Worm (Caenorhabditis elegans) whole organism, dauer: ENCODE measurements around the gene F41E6.15.

Source experiments
- unc-62 ChIP-seq: sonication (generic microtip); optimal IDR thresholded peaks from 2 replicates; lab custom pipeline; 2017; ENCODE audit warnings: missing biosample characterization, missing genetic modification reagents, missing genetic modification characterization

F41E6.15 gene

DNA sequence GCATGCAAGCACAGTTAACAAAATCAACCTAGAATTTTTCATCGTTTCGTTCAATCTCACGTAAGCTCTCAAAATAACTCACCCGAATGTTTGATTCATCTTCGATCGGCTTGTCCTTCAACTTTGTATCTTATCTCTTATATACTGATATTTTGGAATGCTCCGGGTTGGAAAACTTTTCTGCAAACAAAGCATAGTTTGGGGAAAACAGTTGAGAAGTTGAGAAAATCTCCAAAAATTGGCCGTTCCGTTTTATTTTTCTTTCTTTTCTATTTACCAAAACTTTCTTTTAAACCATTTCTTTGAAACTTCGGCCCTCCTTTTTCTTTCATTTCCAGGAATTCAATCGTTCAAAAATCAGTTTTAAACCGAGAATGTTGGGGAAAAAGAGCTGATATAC is at the start of gene F41E6.15:
F41E6.15 (minus strand) TSS at position 101 of the 400 bp plus-strand sequence.
- TF ChIP-seq unc-62 (GFP tag; lab: Kevin White, UChicago): no peak

DNA sequence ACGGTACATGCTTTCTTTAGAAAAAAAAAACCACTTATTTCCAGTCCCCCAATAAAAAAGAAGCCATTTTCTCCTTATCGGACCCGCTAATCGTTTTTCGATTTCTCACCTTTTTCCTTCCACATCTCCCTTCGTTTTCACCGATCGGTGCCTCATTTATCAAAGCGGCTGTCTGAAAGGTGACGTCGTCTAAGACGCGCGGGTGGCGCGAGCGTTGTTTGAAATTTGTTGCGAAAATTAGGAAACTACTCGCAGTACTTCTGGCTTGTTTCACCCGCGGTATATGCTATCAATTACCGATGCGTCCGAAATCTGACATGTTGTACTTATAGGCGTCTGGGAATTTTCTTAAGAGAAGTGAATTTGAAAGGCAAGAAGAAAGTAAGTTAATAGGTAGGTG is 49.6 kb upstream of the F41E6.15 start:
- TF ChIP-seq unc-62 (GFP tag; lab: Kevin White, UChicago): no peak

DNA sequence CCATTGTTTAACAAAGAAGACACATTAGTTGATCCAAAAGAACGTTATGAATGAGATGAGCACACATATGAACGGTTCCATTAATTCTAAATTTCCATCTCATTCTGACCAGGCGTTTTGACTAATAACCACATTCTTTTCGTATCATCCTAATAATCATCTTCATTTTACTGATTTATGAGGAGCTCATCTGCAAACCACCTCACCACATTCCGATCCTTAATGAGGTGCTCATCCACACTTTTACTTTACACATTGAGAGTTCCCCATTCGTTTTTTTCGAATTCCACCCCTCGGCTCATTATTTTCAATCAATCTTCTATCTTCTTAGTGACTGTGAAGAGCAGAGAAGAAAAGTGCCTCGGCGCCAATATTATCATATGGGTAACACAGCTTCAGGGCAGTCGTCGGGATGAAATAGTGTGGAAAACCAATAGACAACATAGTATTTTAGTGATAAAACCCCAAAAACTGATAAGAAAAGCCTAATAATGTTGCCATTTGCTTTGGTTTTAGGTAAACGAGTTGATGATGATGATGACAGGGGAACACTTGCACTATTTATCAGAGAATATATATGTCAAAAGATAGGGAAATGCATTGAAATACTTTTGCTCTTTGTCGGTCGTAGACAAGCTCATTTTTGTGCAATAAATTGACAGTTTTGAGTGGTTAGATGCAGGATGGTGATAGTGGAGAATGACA is 48.6 kb upstream of the F41E6.15 start:
- TF ChIP-seq unc-62 (GFP tag; lab: Kevin White, UChicago): no peak

DNA sequence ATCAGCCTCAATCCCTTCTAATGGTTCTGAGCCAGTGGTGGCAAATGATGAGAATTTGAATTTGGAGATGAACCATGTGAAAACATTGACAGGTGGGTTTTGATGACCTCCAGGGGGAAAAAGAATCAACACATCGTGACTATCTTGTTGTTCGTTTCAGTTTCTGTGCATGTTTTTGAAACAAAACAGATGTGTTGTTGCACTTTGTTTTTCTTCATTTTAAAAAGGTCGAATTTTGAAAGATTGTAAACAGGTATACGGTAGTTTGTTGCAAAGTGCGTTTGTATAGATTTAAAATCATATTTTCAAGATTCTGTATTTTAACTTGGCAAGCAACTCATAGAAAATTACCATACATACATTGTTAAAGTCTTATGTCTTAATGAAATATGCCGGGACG is 47.8 kb upstream of the F41E6.15 start:
- no peak for TF ChIP-seq unc-62 (GFP tag; lab: Kevin White, UChicago)

DNA sequence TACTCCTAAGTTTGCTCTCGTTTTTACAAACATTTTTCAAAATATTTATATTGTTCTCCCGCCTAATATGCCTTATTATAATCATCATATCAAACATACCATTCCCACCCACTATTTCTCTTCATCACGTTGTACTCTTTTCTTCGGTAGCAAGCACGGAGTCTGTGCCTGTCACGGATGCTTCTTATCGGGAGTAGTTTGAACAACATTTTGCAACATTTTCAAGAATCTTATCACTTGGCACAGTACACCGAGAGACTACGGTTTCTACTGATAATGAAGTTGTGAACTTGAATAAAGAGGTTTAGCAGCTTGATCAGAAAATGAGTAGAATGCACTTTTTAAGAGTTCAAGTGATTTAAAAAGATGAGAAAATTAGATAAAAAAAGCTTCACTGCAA is 45.7 kb upstream of the F41E6.15 start:
- TF ChIP-seq unc-62 (GFP tag; lab: Kevin White, UChicago): no peak

DNA sequence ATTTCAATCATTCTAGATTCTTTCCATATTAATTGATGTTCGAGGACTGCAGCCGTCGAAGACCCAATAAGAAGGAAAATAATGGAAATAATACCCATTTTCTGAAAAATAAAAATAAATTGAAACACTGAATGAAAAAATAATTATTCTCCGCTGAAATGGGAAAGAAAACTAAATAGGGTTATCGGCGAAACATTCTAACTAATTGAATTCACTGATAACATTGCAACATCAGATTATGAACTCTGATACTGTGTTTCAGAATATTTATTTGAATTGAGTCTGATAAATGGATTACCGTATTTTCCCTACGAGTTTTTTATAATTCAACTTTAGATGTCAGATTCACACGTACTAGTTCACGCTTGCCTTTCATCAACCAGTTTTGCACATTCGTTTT is 40.6 kb upstream of the F41E6.15 start, which contains the start of gene asp-13:
asp-13 (minus strand) TSS at position 101 of the 400 bp plus-strand sequence.
- TF ChIP-seq unc-62 (GFP tag; lab: Kevin White, UChicago): no peak

DNA sequence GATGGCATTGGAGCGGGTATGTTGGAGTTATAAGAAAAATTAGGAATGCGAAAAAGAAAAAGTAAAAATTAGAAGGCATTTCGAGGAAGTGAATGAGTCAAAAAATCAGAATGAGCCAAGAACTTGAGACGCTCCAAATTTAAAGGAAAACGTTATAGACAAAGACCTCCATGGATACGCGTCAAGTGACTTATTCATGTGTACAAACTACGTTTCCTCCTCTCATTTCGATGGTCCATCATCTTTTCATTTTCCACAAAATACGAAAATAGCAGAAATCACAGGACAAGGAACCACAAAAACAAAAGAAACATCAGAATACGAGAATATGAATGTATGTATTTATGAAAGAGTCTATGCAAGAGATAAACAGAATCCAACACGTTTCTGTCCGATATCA is 38.7 kb upstream of the F41E6.15 start, which contains the start of gene F28A12.3:
F28A12.3 (minus strand) TSS at position 101 of the 400 bp plus-strand sequence.
- TF ChIP-seq unc-62 (GFP tag; lab: Kevin White, UChicago): no peak

DNA sequence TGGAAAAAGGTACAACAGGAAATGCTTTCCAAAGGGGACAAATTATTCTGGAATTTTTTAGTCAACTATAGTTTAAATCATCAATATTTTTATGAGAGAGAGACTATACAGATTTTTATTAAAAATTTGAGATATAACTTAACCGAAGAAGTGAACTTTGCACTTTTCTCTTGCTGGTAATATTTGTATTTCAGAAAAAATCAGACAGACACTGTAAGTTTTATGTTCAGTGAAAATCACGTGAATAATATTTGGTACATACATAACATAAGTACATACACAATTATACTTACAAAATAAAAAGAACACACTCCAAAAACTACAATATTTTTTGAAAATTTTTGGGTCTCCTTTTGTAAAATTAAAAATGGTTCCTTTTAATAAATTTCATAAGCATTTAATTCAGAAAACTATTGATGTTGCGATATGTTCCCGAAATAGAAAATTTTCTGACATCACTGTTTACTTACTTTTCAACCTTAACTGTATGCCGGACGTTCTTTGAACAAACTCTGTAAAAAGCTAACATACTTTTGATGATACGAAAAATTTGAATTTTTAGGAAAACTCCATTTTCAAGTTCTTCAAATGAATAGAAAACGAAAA is 35.2 kb upstream of the F41E6.15 start, which contains the start of the genes F28A12.10 and acd-4:
F28A12.10 (minus strand) TSS at position 101 of the 606 bp plus-strand sequence.
acd-4 (plus strand) TSS at position 556 of the 606 bp plus-strand sequence.
- TF ChIP-seq unc-62 (GFP tag; lab: Kevin White, UChicago): no peak

DNA sequence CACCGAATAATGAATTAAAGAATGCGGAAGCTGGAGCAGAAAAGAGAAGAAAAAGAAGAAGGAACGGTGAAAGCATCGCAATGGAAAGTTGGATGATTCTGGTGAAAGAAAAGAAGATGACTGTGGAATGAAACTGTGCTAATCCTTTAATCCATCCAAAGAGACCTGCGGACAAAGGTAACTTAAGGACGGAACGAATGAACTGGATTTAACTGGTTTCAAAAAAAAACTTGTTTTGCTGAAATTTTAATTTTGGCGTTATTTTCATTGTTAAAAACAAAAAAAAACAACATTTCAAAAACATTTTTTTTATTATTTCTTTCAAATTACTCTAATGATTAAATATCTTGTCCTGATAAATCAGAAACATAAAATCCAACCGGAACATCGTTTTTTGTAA is 34.4 kb upstream of the F41E6.15 start, which contains the start of gene grl-12:
grl-12 (minus strand) TSS at position 101 of the 400 bp plus-strand sequence.
- no peak for TF ChIP-seq unc-62 (GFP tag; lab: Kevin White, UChicago)

DNA sequence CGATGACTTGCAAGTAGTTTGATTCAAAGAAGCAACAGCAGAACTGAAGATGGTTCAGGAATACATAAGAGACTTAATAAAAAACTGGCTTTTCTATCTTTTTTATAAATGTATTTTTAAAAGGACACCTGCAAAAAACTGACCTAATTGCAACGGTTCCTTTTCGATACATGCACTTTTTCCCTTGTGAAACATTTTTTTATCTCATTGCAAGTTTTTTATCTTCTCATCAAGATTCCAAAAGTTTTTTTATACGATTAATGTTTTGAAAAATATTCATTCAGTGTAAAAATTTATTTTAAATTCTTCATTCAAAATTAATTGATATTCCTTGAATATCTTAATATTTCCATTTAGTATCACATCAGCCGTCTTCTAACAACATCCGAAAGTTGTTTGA is 33.0 kb upstream of the F41E6.15 start, which contains the start of gene oac-29:
oac-29 (minus strand) TSS at position 101 of the 400 bp plus-strand sequence.
- no peak for TF ChIP-seq unc-62 (GFP tag; lab: Kevin White, UChicago)

DNA sequence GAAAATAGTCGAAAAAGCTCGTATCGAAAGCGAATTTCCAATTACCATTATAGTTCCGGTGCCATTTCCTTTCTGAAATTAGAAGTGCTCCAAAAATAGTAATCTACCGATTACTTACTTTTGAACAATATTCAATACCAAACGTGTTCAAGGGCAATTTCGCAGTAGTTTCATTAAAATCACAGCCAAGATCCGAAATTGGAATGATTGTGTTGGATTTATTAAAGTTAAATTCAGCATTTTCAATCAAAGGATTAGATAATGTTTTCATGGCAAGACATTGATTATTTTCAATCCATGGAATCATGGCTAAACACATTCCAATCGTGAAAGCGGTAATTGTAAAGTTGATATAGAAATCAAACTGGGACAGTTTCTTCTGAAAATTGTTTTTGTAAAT is 30.2 kb upstream of the F41E6.15 start:
- TF ChIP-seq unc-62 (GFP tag; lab: Kevin White, UChicago): no peak

DNA sequence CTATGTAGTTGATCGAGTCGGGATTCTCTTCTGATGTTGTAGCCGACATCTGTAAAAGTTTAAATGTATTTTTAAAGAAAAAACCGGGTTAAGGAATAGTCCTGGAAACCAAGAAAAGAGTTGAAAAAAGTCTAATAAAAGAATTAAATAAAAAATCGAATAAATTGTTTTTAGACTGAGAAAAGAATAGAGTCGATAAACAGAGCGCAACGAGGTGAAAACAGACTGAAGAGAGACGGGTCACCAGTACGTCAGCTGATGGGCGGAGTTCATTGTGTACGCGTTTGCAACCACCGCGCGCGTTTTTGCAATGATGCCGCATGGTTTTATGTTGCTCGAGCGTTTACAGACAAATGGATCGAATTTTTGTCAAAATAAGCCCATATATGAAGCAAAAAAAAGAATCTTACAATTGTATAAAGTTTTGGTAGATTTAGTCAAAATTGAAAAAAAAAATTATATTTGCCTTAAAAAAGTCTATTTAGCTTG is 28.8 kb upstream of the F41E6.15 start, which contains the start of gene atg-18:
atg-18 (minus strand) TSS at position 51 of the 489 bp plus-strand sequence.
- no peak for TF ChIP-seq unc-62 (GFP tag; lab: Kevin White, UChicago)

DNA sequence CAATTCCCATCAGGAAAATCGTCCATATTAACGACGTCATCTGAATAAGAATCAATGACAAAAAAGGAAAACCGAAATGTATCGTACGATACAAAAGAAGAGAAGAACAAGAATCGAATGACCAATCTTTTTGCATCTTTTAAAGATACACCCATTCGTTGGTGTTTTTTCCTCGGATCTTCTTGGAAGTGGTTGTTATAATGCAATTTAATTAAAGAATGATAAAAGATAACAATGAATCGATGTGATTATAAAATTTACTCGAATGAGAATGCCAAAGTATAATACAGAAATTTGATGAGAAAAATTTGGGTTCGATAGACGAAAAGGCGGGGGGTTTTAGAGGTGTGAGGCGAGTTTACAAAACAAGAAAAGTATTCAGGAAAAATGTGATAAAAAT is 26.5 kb upstream of the F41E6.15 start, which contains the start of gene F41E6.12:
F41E6.12 (minus strand) TSS at position 101 of the 400 bp plus-strand sequence.
- TF ChIP-seq unc-62 (GFP tag; lab: Kevin White, UChicago): no peak

DNA sequence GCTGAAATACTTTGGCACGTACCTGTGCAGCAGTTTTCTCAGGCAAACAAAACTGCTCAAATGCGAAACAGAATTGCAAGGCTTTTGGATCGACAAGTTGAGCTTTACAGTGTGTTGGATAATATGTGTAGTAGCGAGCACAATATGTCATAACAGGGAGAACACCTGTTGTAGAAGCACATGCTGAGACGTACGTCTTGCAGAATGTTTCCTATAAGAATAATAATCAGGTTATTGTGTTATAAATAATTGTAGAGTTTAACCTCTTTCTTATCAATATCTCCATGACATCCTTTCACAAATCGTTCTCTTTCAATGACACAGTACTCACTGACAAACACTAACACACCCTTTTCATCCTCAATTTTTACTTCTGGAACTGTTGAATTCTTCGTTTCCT is 25.0 kb upstream of the F41E6.15 start:
- no peak for TF ChIP-seq unc-62 (GFP tag; lab: Kevin White, UChicago)

DNA sequence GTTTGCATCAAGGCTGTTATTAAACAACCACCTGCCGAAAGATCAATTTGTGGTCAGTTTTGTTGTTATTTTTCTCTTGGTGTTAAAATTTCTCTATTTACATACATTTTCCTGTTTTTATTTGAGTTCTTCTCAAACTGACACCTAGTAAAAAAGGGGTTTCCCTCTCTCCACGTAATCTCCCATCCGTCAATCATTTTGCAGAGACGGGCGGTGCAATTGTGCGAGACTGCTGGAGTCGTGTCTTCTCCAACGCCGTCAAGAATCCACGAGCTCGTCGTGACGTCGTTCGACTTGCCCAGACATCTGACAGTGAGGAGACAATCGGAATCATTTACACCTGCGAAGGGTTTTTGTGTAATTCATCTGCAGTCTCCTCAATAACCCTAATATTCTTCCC is 23.9 kb upstream of the F41E6.15 start:
- TF ChIP-seq unc-62 (GFP tag; lab: Kevin White, UChicago): no peak

DNA sequence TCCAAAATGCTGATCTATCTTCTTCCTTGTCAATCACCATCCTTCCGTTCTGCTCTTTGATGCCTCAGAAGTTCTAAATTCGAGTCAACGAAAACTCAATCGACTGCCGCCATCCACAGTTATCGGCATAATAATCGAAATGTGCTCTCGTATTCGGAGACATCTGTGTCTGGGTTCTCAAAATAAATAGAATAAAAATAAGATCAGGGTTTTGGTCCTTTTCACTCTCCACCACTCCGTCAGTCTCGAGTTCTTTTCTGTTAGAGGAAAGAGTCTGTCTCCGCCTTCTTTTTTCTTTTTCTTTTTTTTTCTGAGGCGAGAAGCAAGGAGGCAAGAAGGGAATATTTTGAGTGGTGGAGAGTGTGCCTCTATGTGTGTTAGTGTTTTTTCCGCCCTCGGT is 21.2 kb upstream of the F41E6.15 start, which contains the start of gene F41E6.17:
F41E6.17 (plus strand) TSS at position 348 of the 400 bp plus-strand sequence.
- TF ChIP-seq unc-62 (GFP tag; lab: Kevin White, UChicago): no peak
